Fruit fly (Drosophila melanogaster) S2 (cell line): ENCODE measurements around the gene vri.

ENCODE experiments used
- CG8478 ChIP-seq: fragments of >200 bp; optimal IDR thresholded peaks from 2 replicates; lab custom pipeline; 2018
- CTCF ChIP-seq, 2 experiments: fragments of >200 bp; optimal IDR thresholded peaks; 2 replicates each; lab custom pipeline; 2018

The vri gene

dm6 chr2L:5288721-5289120, at the start of gene vri:
Gene vri (plus strand): TSS chr2L:5288944.
- no peak for TF ChIP-seq CG8478 (lab: Kevin White, UChicago)
- TF ChIP-seq CTCF (optimal IDR thresholded peaks at IDR 0.05; lab: Kevin White, UChicago): no peak

dm6 chr2L:5239433-5240278, 49.1 kb upstream of the vri start:
- TF ChIP-seq CTCF (optimal IDR thresholded peaks at IDR 0.05; lab: Kevin White, UChicago): no peak
- TF ChIP-seq CG8478 (lab: Kevin White, UChicago): no peak

dm6 chr2L:5240520-5240919, 48.2 kb upstream of the vri start:
- TF ChIP-seq CTCF (optimal IDR thresholded peaks at IDR 0.05; lab: Kevin White, UChicago) (no peak), CG8478 (lab: Kevin White, UChicago) (no peak)

- TF ChIP-seq CTCF (optimal IDR thresholded peaks at IDR 0.05; lab: Kevin White, UChicago): no peak
- no peak for TF ChIP-seq CG8478 (lab: Kevin White, UChicago)
Measured at dm6 chr2L:5242194-5242914, 46.4 kb upstream of the vri start.

dm6 chr2L:5245363-5245892, 43.3 kb upstream of the vri start:
- no peak for TF ChIP-seq CTCF (optimal IDR thresholded peaks at IDR 0.05; lab: Kevin White, UChicago)
- no peak for TF ChIP-seq CG8478 (lab: Kevin White, UChicago)

dm6 chr2L:5247384-5247783, 41.4 kb upstream of the vri start:
- TF ChIP-seq CG8478 (lab: Kevin White, UChicago): no peak
- TF ChIP-seq CTCF (optimal IDR thresholded peaks at IDR 0.05; lab: Kevin White, UChicago): no peak

- TF ChIP-seq CG8478 (lab: Kevin White, UChicago) (no peak), CTCF (optimal IDR thresholded peaks at IDR 0.05; lab: Kevin White, UChicago) (no peak)
Measured at dm6 chr2L:5247812-5248211, 40.9 kb upstream of the vri start.

dm6 chr2L:5248582-5248981, 40.2 kb upstream of the vri start:
- TF ChIP-seq CTCF (optimal IDR thresholded peaks at IDR 0.05; lab: Kevin White, UChicago): no peak
- TF ChIP-seq CG8478 (lab: Kevin White, UChicago): no peak

- TF ChIP-seq CG8478 (lab: Kevin White, UChicago): no peak
- TF ChIP-seq CTCF (optimal IDR thresholded peaks at IDR 0.05; lab: Kevin White, UChicago): no peak
Measured at dm6 chr2L:5249766-5250165, 39.0 kb upstream of the vri start.

dm6 chr2L:5251150-5251549, 37.6 kb upstream of the vri start:
- TF ChIP-seq CTCF (optimal IDR thresholded peaks at IDR 0.05; lab: Kevin White, UChicago): no peak
- TF ChIP-seq CG8478 (lab: Kevin White, UChicago): no peak

- TF ChIP-seq CG8478 (lab: Kevin White, UChicago) (no peak), CTCF (optimal IDR thresholded peaks at IDR 0.05; lab: Kevin White, UChicago) (no peak)
Measured at dm6 chr2L:5251725-5252124, 37.0 kb upstream of the vri start.

dm6 chr2L:5252399-5253030, 36.2 kb upstream of the vri start:
- TF ChIP-seq CTCF (optimal IDR thresholded peaks at IDR 0.05; lab: Kevin White, UChicago): no peak

- TF ChIP-seq CTCF (optimal IDR thresholded peaks at IDR 0.05; lab: Kevin White, UChicago) (no peak), CG8478 (lab: Kevin White, UChicago) (no peak)
Measured at dm6 chr2L:5254105-5254711, 34.5 kb upstream of the vri start.

dm6 chr2L:5256036-5256846, 32.5 kb upstream of the vri start:
- TF ChIP-seq CTCF (optimal IDR thresholded peaks at IDR 0.05; lab: Kevin White, UChicago) (no peak), CG8478 (lab: Kevin White, UChicago) (no peak)
